Worm (Caenorhabditis elegans): Measurements from ENCODE around the gene C15H9.9.

C15H9.9 gene

ce11 chrX:6121279-6121678, 6.8 kb downstream of the C15H9.9 start:
- TF ChIP-seq mbf-1 (tag; optimal IDR thresholded peaks at IDR 0.05) (no peak), sem-4 (tag; optimal IDR thresholded peaks at IDR 0.05) (no peak), nhr-11 (tag; optimal IDR thresholded peaks at IDR 0.05) (no peak), egl-27 (tag; optimal IDR thresholded peaks at IDR 0.05) (no peak), ama-1 (optimal IDR thresholded peaks at IDR 0.05) (no peak), crh-2 (tag; optimal IDR thresholded peaks at IDR 0.05) (no peak), ztf-1 (GFP tag; conservative IDR thresholded peaks at IDR 0.05) (no peak), peb-1 (tag; optimal IDR thresholded peaks at IDR 0.05) (no peak), unc-55 (GFP tag; optimal IDR thresholded peaks at IDR 0.05) (no peak)

ce11 chrX:6118086-6118825, 9.8 kb downstream of the C15H9.9 start, which contains the start of gene C15H9.2:
Gene C15H9.2, plus strand, starts transcription at chrX:6118526.
- no peak for TF ChIP-seq nhr-6 (tag; optimal IDR thresholded peaks at IDR 0.05)
- TF ChIP-seq fos-1 (tag; optimal IDR thresholded peaks at IDR 0.05): peak; percentile 64
- no peak for TF ChIP-seq ceh-16 (tag; optimal IDR thresholded peaks at IDR 0.05)
- no peak for TF ChIP-seq nhr-77 (tag; optimal IDR thresholded peaks at IDR 0.05)
- no peak for TF ChIP-seq nhr-237 (tag; optimal IDR thresholded peaks at IDR 0.05)
- no peak for TF ChIP-seq unc-39 (tag; optimal IDR thresholded peaks at IDR 0.05)
- TF ChIP-seq R02D3.7 (tag; optimal IDR thresholded peaks at IDR 0.05): no peak
- no peak for TF ChIP-seq dmd-4 (tag; optimal IDR thresholded peaks at IDR 0.05)
- TF ChIP-seq nhr-23 (tag; optimal IDR thresholded peaks at IDR 0.05): no peak
- TF ChIP-seq snpc-4 (tag; optimal IDR thresholded peaks at IDR 0.05): no peak
- TF ChIP-seq aly-2 (tag; optimal IDR thresholded peaks at IDR 0.05): no peak
- no peak for TF ChIP-seq ztf-1 (GFP tag; conservative IDR thresholded peaks at IDR 0.05)
- TF ChIP-seq sma-9 (GFP tag; optimal IDR thresholded peaks at IDR 0.05): peak; percentile 42
- TF ChIP-seq sma-9 (tag; optimal IDR thresholded peaks at IDR 0.05): no peak
- TF ChIP-seq unc-55 (GFP tag; optimal IDR thresholded peaks at IDR 0.05): peak; percentile 50

- TF ChIP-seq mab-5 (tag; optimal IDR thresholded peaks at IDR 0.05): no peak
Measured at ce11 chrX:6115502-6115901, 12.6 kb downstream of the C15H9.9 start, which contains the start of gene C15H9.3. Gene C15H9.3, plus strand, starts transcription at chrX:6115802.

- TF ChIP-seq nhr-6 (tag; optimal IDR thresholded peaks at IDR 0.05) (no peak), nhr-129 (tag; optimal IDR thresholded peaks at IDR 0.05) (no peak), unc-62 (GFP tag; optimal IDR thresholded peaks at IDR 0.05) (no peak), ama-1 (optimal IDR thresholded peaks at IDR 0.05) (no peak), dmd-4 (tag; optimal IDR thresholded peaks at IDR 0.05) (no peak), ceh-82 (tag; optimal IDR thresholded peaks at IDR 0.05) (no peak), nhr-25 (tag; optimal IDR thresholded peaks at IDR 0.05) (no peak), crh-2 (tag; optimal IDR thresholded peaks at IDR 0.05) (no peak), ZK546.5 (tag; optimal IDR thresholded peaks at IDR 0.05) (no peak), nhr-11 (tag; optimal IDR thresholded peaks at IDR 0.05) (no peak), mdl-1 (tag; optimal IDR thresholded peaks at IDR 0.05) (no peak), nhr-21 (tag; optimal IDR thresholded peaks at IDR 0.05) (no peak), lin-39 (tag; optimal IDR thresholded peaks at IDR 0.05) (no peak)
Measured at ce11 chrX:6112817-6113216, 15.3 kb downstream of the C15H9.9 start, which contains the start of gene prx-3. Gene prx-3, minus strand, starts transcription at chrX:6112917.

- TF ChIP-seq nhr-21 (tag; optimal IDR thresholded peaks at IDR 0.05) (peak; percentile 27), gmeb-1 (tag; optimal IDR thresholded peaks at IDR 0.05) (peak; percentile 0), Y55F3AM.14 (GFP tag; optimal IDR thresholded peaks at IDR 0.05) (no peak), sma-9 (GFP tag; optimal IDR thresholded peaks at IDR 0.05) (peak; percentile 56), sma-9 (tag; optimal IDR thresholded peaks at IDR 0.05) (no peak), unc-39 (tag; optimal IDR thresholded peaks at IDR 0.05) (no peak), lin-13 (GFP tag; optimal IDR thresholded peaks at IDR 0.05) (no peak), peb-1 (tag; optimal IDR thresholded peaks at IDR 0.05) (no peak), sma-3 (GFP tag; optimal IDR thresholded peaks at IDR 0.05) (peak; percentile 26), zag-1 (tag; optimal IDR thresholded peaks at IDR 0.05) (no peak), skn-1 (tag; optimal IDR thresholded peaks at IDR 0.05) (no peak), fos-1 (tag; optimal IDR thresholded peaks at IDR 0.05) (peak; percentile 54), blmp-1 (tag; optimal IDR thresholded peaks at IDR 0.05; ENCODE audit: insufficient read depth) (peak; percentile 42), nhr-25 (tag; optimal IDR thresholded peaks at IDR 0.05) (peak; percentile 31), egl-27 (tag; optimal IDR thresholded peaks at IDR 0.05) (peak; percentile 8)
Measured at ce11 chrX:6109288-6109770, 18.7 kb downstream of the C15H9.9 start, which contains the start of gene kynu-1. Gene kynu-1, minus strand, starts transcription at chrX:6109338.

Data from whole organism, L2 larva.